Worm (Caenorhabditis elegans) whole organism, L1 larva: ENCODE results near the gene F11A10.5.

Experiments used
- C04F5.9 ChIP-seq: sonication (generic microtip); optimal IDR thresholded peaks from 2 replicates; lab custom pipeline; 2016; ENCODE audit warnings: missing genetic modification characterization, missing compliant biosample characterization
- C16A3.4 ChIP-seq: fragments of 150-350 bp; optimal IDR thresholded peaks from 2 replicates; lab custom pipeline; 2014; ENCODE audit warnings: missing biosample characterization, missing genetic modification characterization
- F16B12.6 ChIP-seq: fragments of 150-350 bp; optimal IDR thresholded peaks from 2 replicates; lab custom pipeline; 2014; ENCODE audit warnings: missing biosample characterization, missing genetic modification characterization
- Y116A8C.19 ChIP-seq: sonication (generic microtip); optimal IDR thresholded peaks from 2 replicates; lab custom pipeline; 2016; ENCODE audit warnings: missing compliant biosample characterization, missing genetic modification characterization, borderline replicate concordance
- aha-1 ChIP-seq: fragments of 150-350 bp; optimal IDR thresholded peaks from 2 replicates; lab custom pipeline; 2014; ENCODE audit warnings: missing biosample characterization, missing genetic modification characterization
- aly-2 ChIP-seq: fragments of 150-350 bp; optimal IDR thresholded peaks from 2 replicates; lab custom pipeline; 2014; ENCODE audit warnings: missing biosample characterization, missing genetic modification characterization
- ceh-63 ChIP-seq: fragments of 200-800 bp; sonication (Bioruptor generic); optimal IDR thresholded peaks from 2 replicates; lab custom pipeline; 2018; ENCODE audit warnings: mild to moderate bottlenecking, missing genetic modification characterization, missing compliant biosample characterization
- ceh-82 ChIP-seq, 3 experiments: fragments of 150-350 bp in 1 of 3; sonication (generic microtip) in 2 of 3; optimal IDR thresholded peaks; 2 replicates each; lab custom pipeline; 2014 to 2017; ENCODE audit warnings: missing biosample characterization in 3 of 3, missing genetic modification characterization in 3 of 3
- ceh-88 ChIP-seq: fragments of 200-800 bp; sonication (Bioruptor generic); IDR thresholded peaks from 2 replicates; pipeline ENCODE4 v1.3.6; 2022; ENCODE audit warnings: missing genetic modification characterization, missing compliant biosample characterization
- ces-1 ChIP-seq: fragments of 150-350 bp; optimal IDR thresholded peaks from 2 replicates; lab custom pipeline; 2014; ENCODE audit warnings: missing biosample characterization, missing genetic modification reagents, missing genetic modification characterization
- dpl-1 ChIP-seq, 3 experiments: fragments of 150-350 bp in 2 of 3; sonication (generic microtip) in 1 of 3; optimal IDR thresholded peaks; 2 replicates each; lab custom pipeline; 2014 to 2017; ENCODE audit warnings: missing biosample characterization in 3 of 3, missing genetic modification characterization in 3 of 3, missing genetic modification reagents in 3 of 3
- efl-1 ChIP-seq, 4 experiments: fragments of 150-350 bp; optimal IDR thresholded peaks in 3 of 4; peaks in 1 of 4; 1 replicate in 1 of 4; 2 replicates in 3 of 4; lab custom pipeline; 2014; ENCODE audit warnings: missing biosample characterization in 2 of 4, missing genetic modification characterization in 2 of 4, missing genetic modification reagents in 2 of 4
- efl-3 ChIP-seq: fragments of 200-800 bp; sonication (Bioruptor generic); optimal IDR thresholded peaks from 2 replicates; lab custom pipeline; 2018; ENCODE audit warnings: mild to moderate bottlenecking, missing genetic modification characterization, missing compliant biosample characterization
- egl-27 ChIP-seq, 2 experiments: fragments of 150-350 bp in 1 of 2; sonication (generic microtip); optimal IDR thresholded peaks; 3 replicates each; lab custom pipeline; 2017 to 2018; ENCODE audit warnings: missing biosample characterization in 2 of 2, missing genetic modification characterization in 2 of 2, missing genetic modification reagents in 2 of 2
- elt-3 ChIP-seq, 6 experiments: fragments of 150-350 bp in 1 of 6; sonication (generic microtip); optimal IDR thresholded peaks; 2 replicates each; lab custom pipeline; 2017 to 2018; ENCODE audit warnings: missing biosample characterization in 6 of 6, missing genetic modification characterization in 6 of 6, inconsistent platforms in 1 of 6
- ets-5 ChIP-seq: fragments of 200-800 bp; sonication (Bioruptor generic); IDR thresholded peaks from 2 replicates; pipeline ENCODE4 v1.3.6; 2022; ENCODE audit warnings: missing genetic modification characterization, missing compliant biosample characterization
- fkh-10 ChIP-seq: sonication (generic microtip); optimal IDR thresholded peaks from 2 replicates; lab custom pipeline; 2017; ENCODE audit warnings: missing biosample characterization, missing genetic modification reagents, missing genetic modification characterization
- fkh-4 ChIP-seq: sonication (generic microtip); optimal IDR thresholded peaks from 2 replicates; lab custom pipeline; 2016; ENCODE audit warnings: missing compliant biosample characterization, missing genetic modification characterization, borderline replicate concordance
- fkh-8 ChIP-seq: sonication (generic microtip); optimal IDR thresholded peaks from 2 replicates; lab custom pipeline; 2016; ENCODE audit warnings: mild to moderate bottlenecking, missing genetic modification characterization, missing compliant biosample characterization
- grh-1 ChIP-seq: fragments of 200-800 bp; sonication (Bioruptor generic); IDR thresholded peaks from 2 replicates; pipeline ENCODE4 v1.3.6; 2022; ENCODE audit warnings: missing genetic modification reagents, missing genetic modification characterization, missing compliant biosample characterization
- hlh-17 ChIP-seq: fragments of 200-800 bp; sonication (Bioruptor generic); optimal IDR thresholded peaks from 2 replicates; lab custom pipeline; 2018; ENCODE audit warnings: missing genetic modification characterization, mild to moderate bottlenecking, missing compliant biosample characterization, moderate library complexity, borderline replicate concordance
- hpl-2 ChIP-seq: fragments of 150-350 bp; optimal IDR thresholded peaks from 2 replicates; lab custom pipeline; 2014; ENCODE audit warnings: missing biosample characterization, missing genetic modification reagents, missing genetic modification characterization
- lin-35 ChIP-seq, 2 experiments: fragments of 150-350 bp; optimal IDR thresholded peaks; 2 replicates each; lab custom pipeline; 2014; ENCODE audit warnings: missing biosample characterization in 2 of 2, missing genetic modification characterization in 2 of 2, missing genetic modification reagents in 2 of 2
- lir-3 ChIP-seq: sonication (generic microtip); optimal IDR thresholded peaks from 2 replicates; lab custom pipeline; 2016; ENCODE audit warnings: mild to moderate bottlenecking, missing genetic modification characterization, moderate library complexity, missing compliant biosample characterization; ENCODE audit not compliant: poor library complexity
- lsy-2 ChIP-seq, 2 experiments: fragments of 150-350 bp; optimal IDR thresholded peaks; 2 replicates each; lab custom pipeline; 2014; ENCODE audit warnings: missing biosample characterization in 2 of 2, missing genetic modification characterization in 2 of 2
- mef-2 ChIP-seq: fragments of 150-350 bp; optimal IDR thresholded peaks from 2 replicates; lab custom pipeline; 2014; ENCODE audit warnings: missing biosample characterization, missing genetic modification characterization
- mep-1 ChIP-seq: fragments of 150-350 bp; optimal IDR thresholded peaks from 2 replicates; lab custom pipeline; 2014; ENCODE audit warnings: missing biosample characterization, missing genetic modification characterization
- nhr-11 ChIP-seq: fragments of 150-350 bp; optimal IDR thresholded peaks from 2 replicates; lab custom pipeline; 2014; ENCODE audit warnings: missing biosample characterization, missing genetic modification characterization
- nhr-12 ChIP-seq: sonication (generic microtip); optimal IDR thresholded peaks from 2 replicates; lab custom pipeline; 2017; ENCODE audit warnings: missing biosample characterization, missing genetic modification characterization
- nhr-19 ChIP-seq: fragments of 200-800 bp; sonication (Bioruptor generic); conservative IDR thresholded peaks from 2 replicates; pipeline ENCODE4 v1.3.6; 2022; ENCODE audit warnings: missing genetic modification characterization, missing compliant biosample characterization
- nhr-20 ChIP-seq: sonication (generic microtip); optimal IDR thresholded peaks from 2 replicates; lab custom pipeline; 2016; ENCODE audit warnings: mild to moderate bottlenecking, missing genetic modification characterization, missing compliant biosample characterization
- nhr-28 ChIP-seq: fragments of 150-350 bp; optimal IDR thresholded peaks from 2 replicates; lab custom pipeline; 2014; ENCODE audit warnings: missing biosample characterization, missing genetic modification characterization
- nhr-71 ChIP-seq: sonication (generic microtip); optimal IDR thresholded peaks from 2 replicates; lab custom pipeline; 2016; ENCODE audit warnings: mild to moderate bottlenecking, missing genetic modification characterization, moderate library complexity, missing compliant biosample characterization
- nhr-76 ChIP-seq: sonication (generic microtip); optimal IDR thresholded peaks from 2 replicates; lab custom pipeline; 2017; ENCODE audit warnings: missing biosample characterization, missing genetic modification characterization
- nhr-85 ChIP-seq: sonication (generic microtip); peaks from one replicate; lab custom pipeline; 2016; ENCODE audit warnings: missing genetic modification characterization, inconsistent platforms, missing compliant biosample characterization
- pag-3 ChIP-seq: sonication (generic microtip); optimal IDR thresholded peaks from 2 replicates; lab custom pipeline; 2017; ENCODE audit warnings: missing genetic modification characterization, mild to moderate bottlenecking, missing compliant biosample characterization, antibody characterized with exemption, borderline replicate concordance; ENCODE audit not compliant: insufficient read depth
- pax-3 ChIP-seq: fragments of 200-800 bp; sonication (Bioruptor generic); optimal IDR thresholded peaks from 2 replicates; lab custom pipeline; 2018; ENCODE audit warnings: mild to moderate bottlenecking, missing genetic modification characterization, moderate library complexity, missing compliant biosample characterization
- pqm-1 ChIP-seq: sonication (generic microtip); optimal IDR thresholded peaks from 3 replicates; lab custom pipeline; 2017; ENCODE audit warnings: missing biosample characterization, missing genetic modification characterization
- rnt-1 ChIP-seq: sonication (generic microtip); optimal IDR thresholded peaks from 2 replicates; lab custom pipeline; 2016; ENCODE audit warnings: mild to moderate bottlenecking, missing genetic modification characterization, moderate library complexity, missing compliant biosample characterization
- snu-23 ChIP-seq: sonication (generic microtip); optimal IDR thresholded peaks from 2 replicates; lab custom pipeline; 2016; ENCODE audit warnings: missing genetic modification characterization, missing compliant biosample characterization
- sox-4 ChIP-seq: sonication (generic microtip); optimal IDR thresholded peaks from 2 replicates; lab custom pipeline; 2016; ENCODE audit warnings: missing genetic modification characterization, missing compliant biosample characterization
- swsn-7 ChIP-seq: sonication (generic microtip); optimal IDR thresholded peaks from 2 replicates; lab custom pipeline; 2016; ENCODE audit warnings: missing genetic modification characterization, missing compliant biosample characterization
- tlp-1 ChIP-seq: fragments of 150-350 bp; optimal IDR thresholded peaks from 2 replicates; lab custom pipeline; 2014; ENCODE audit warnings: missing biosample characterization, missing genetic modification characterization
- unc-30 ChIP-seq: sonication (generic microtip); optimal IDR thresholded peaks from 2 replicates; lab custom pipeline; 2017; ENCODE audit warnings: missing biosample characterization, missing genetic modification characterization
- unc-62 ChIP-seq: fragments of 150-350 bp; optimal IDR thresholded peaks from 2 replicates; lab custom pipeline; 2014; ENCODE audit warnings: missing biosample characterization, missing genetic modification reagents, missing genetic modification characterization
- unc-98 ChIP-seq: fragments of 200-800 bp; sonication (Bioruptor generic); IDR thresholded peaks from 2 replicates; pipeline ENCODE4 v1.3.6; 2022; ENCODE audit warnings: missing genetic modification characterization, missing compliant biosample characterization
- vab-15 ChIP-seq: sonication (generic microtip); optimal IDR thresholded peaks from 2 replicates; lab custom pipeline; 2017; ENCODE audit warnings: missing genotype, mild to moderate bottlenecking, missing genetic modification characterization, missing compliant biosample characterization
- xbp-1 ChIP-seq: sonication (generic microtip); optimal IDR thresholded peaks from 2 replicates; lab custom pipeline; 2016; ENCODE audit warnings: missing genetic modification characterization, missing compliant biosample characterization
- zag-1 ChIP-seq: fragments of 150-350 bp; optimal IDR thresholded peaks from 2 replicates; lab custom pipeline; 2014; ENCODE audit warnings: missing biosample characterization, missing genetic modification characterization
- zip-4 ChIP-seq: fragments of 200-800 bp; sonication (Bioruptor generic); optimal IDR thresholded peaks from 2 replicates; lab custom pipeline; 2018; ENCODE audit warnings: mild to moderate bottlenecking, missing genetic modification characterization, moderate library complexity, missing compliant biosample characterization
- ztf-11 ChIP-seq, 2 experiments: sonication (generic microtip); optimal IDR thresholded peaks; 2 replicates each; lab custom pipeline; 2016 to 2017; ENCODE audit warnings: missing genetic modification characterization in 2 of 2, missing biosample characterization in 1 of 2, missing compliant biosample characterization in 1 of 2
- ztf-4 ChIP-seq: fragments of 150-350 bp; optimal IDR thresholded peaks from 2 replicates; lab custom pipeline; 2014; ENCODE audit warnings: missing biosample characterization, missing genetic modification characterization

F11A10.5 gene

ce11 chrIV:12086498-12086897 is 7.4 kb upstream of the F11A10.5 start:
- TF ChIP-seq ztf-4 (tag; lab: Kevin White, UChicago) = peak; percentile 62
- TF ChIP-seq nhr-19 (GFP tag; lab: Robert Waterston, UW) = peak; percentile 69
- no peak for TF ChIP-seq aha-1 (tag; lab: Kevin White, UChicago)
- peak; percentile 67 for TF ChIP-seq nhr-85 (tag; lab: Kevin White, UChicago)
- TF ChIP-seq C04F5.9 (tag; lab: Kevin White, UChicago) = no peak
- no peak for TF ChIP-seq egl-27 (tag; optimal IDR thresholded peaks at IDR 0.05; lab: Kevin White, UChicago)
- peak; percentile 34 for TF ChIP-seq lir-3 (tag; lab: Kevin White, UChicago)
- no peak for TF ChIP-seq ceh-63 (GFP tag; lab: Kevin White, UChicago)
- no peak for TF ChIP-seq nhr-11
- TF ChIP-seq dpl-1 (GFP tag; optimal IDR thresholded peaks at IDR 0.05; lab: Kevin White, UChicago) = peak; percentile 41 to 51 (median 42)
- peak; percentile 78 for TF ChIP-seq nhr-20 (tag; lab: Kevin White, UChicago)
- TF ChIP-seq lin-35 (GFP tag; optimal IDR thresholded peaks at IDR 0.05; lab: Kevin White, UChicago) = peak; percentile 53 to 83
- TF ChIP-seq unc-62 (GFP tag; lab: Kevin White, UChicago) = no peak
- no peak for TF ChIP-seq vab-15
- TF ChIP-seq pax-3 (tag; lab: Kevin White, UChicago) = no peak
- TF ChIP-seq ceh-82 (tag; optimal IDR thresholded peaks at IDR 0.05; lab: Kevin White, UChicago) = peak; percentile 36 to 68 (median 57)
- TF ChIP-seq nhr-71 (tag; lab: Kevin White, UChicago) = peak; percentile 77
- TF ChIP-seq tlp-1 (tag; lab: Kevin White, UChicago) = no peak
- no peak for TF ChIP-seq nhr-12 (tag; lab: Kevin White, UChicago)
- TF ChIP-seq rnt-1 (tag; lab: Kevin White, UChicago) = peak; percentile 86
- TF ChIP-seq snu-23 (GFP tag; lab: Kevin White, UChicago) = peak; percentile 80
- TF ChIP-seq swsn-7 = peak; percentile 69
- TF ChIP-seq ztf-11 (tag; optimal IDR thresholded peaks at IDR 0.05; lab: Kevin White, UChicago) = no peak
- TF ChIP-seq fkh-8 (tag; lab: Kevin White, UChicago) = no peak
- no peak for TF ChIP-seq efl-3
- no peak for TF ChIP-seq nhr-28
- TF ChIP-seq zip-4 (GFP tag; lab: Kevin White, UChicago) = no peak
- no peak for TF ChIP-seq pqm-1 (tag; lab: Kevin White, UChicago)
- no peak for TF ChIP-seq zag-1 (tag; lab: Kevin White, UChicago)
- peak; percentile 67 for TF ChIP-seq mep-1 (tag; lab: Kevin White, UChicago)
- TF ChIP-seq ces-1 = no peak
- TF ChIP-seq unc-30 (tag; lab: Kevin White, UChicago) = no peak
- TF ChIP-seq mef-2 = no peak
- no peak for TF ChIP-seq hpl-2 (GFP tag; lab: Kevin White, UChicago)
- no peak for TF ChIP-seq pag-3 (tag; lab: Kevin White, UChicago)
- no peak for TF ChIP-seq sox-4 (tag; lab: Kevin White, UChicago)
- peak; percentile 48 to 57 for TF ChIP-seq efl-1 (optimal IDR thresholded peaks at IDR 0.05; lab: Kevin White, UChicago)
- TF ChIP-seq efl-1 (GFP tag; optimal IDR thresholded peaks at IDR 0.05 in 1 of 2; lab: Kevin White, UChicago) = peak; percentile 28 to 95
- peak; percentile 54 for TF ChIP-seq xbp-1 (tag; lab: Kevin White, UChicago)
- TF ChIP-seq C16A3.4 (tag; lab: Kevin White, UChicago) = peak; percentile 73
- peak; percentile 56 to 59 for TF ChIP-seq lsy-2 (tag; optimal IDR thresholded peaks at IDR 0.05; lab: Kevin White, UChicago)
- no peak for TF ChIP-seq aly-2
- peak in 4 of 6 experiments; percentile 41 to 59 (median 48) for TF ChIP-seq elt-3 (tag; optimal IDR thresholded peaks at IDR 0.05; lab: Kevin White, UChicago)
- 0 out of 2 replicates have a peak, but pooled peaks have one; percentile 32 for TF ChIP-seq unc-98
- TF ChIP-seq hlh-17 (GFP tag; lab: Kevin White, UChicago) = no peak
- peak; percentile 33 for TF ChIP-seq F16B12.6 (tag; lab: Kevin White, UChicago)
- no peak for TF ChIP-seq ets-5
- TF ChIP-seq grh-1 (GFP tag; lab: Robert Waterston, UW) = 0 out of 2 replicates have a peak, but pooled peaks have one; percentile 21
- TF ChIP-seq Y116A8C.19 = no peak
- peak; percentile 26 for TF ChIP-seq fkh-10 (GFP tag; lab: Kevin White, UChicago)
- TF ChIP-seq ceh-88 = no peak
- no peak for TF ChIP-seq fkh-4 (tag; lab: Kevin White, UChicago)
- peak; percentile 38 for TF ChIP-seq nhr-76 (tag; lab: Kevin White, UChicago)
